Fruit fly (Drosophila melanogaster): Measurements from ENCODE around the gene Acer.
A peak's percentile ranks its signal among the peaks of the same experiment; 100 is the strongest.

Acer gene

dm6 chr2L:8534515-8535295 lies 13.0 kb downstream of the Acer start (continued):
- TF ChIP-seq ftz-f1 (GFP tag; optimal IDR thresholded peaks at IDR 0.05): peak; percentile 76
- TF ChIP-seq NK7.1 (GFP tag; optimal IDR thresholded peaks at IDR 0.05): peak; percentile 65
- TF ChIP-seq CG17829 (tag; optimal IDR thresholded peaks at IDR 0.05): peak; percentile 96
- TF ChIP-seq CG30020 (tag; optimal IDR thresholded peaks at IDR 0.05): peak; percentile 70
- TF ChIP-seq zf30C (GFP tag; optimal IDR thresholded peaks at IDR 0.05): no peak
- TF ChIP-seq pnt (GFP tag; optimal IDR thresholded peaks at IDR 0.05): peak; percentile 89
- TF ChIP-seq hb (GFP tag; IDR thresholded peaks at IDR 0.05; ENCODE audit: partially characterized antibody): no peak; the same call in 2 of the 3 replicates
- TF ChIP-seq Asciz (GFP tag; optimal IDR thresholded peaks at IDR 0.05): peak; percentile 98
- peak; percentile 94 for TF ChIP-seq CG34422 (GFP tag; IDR thresholded peaks at IDR 0.05)
- peak; percentile 57 for TF ChIP-seq CG9727 (GFP tag; optimal IDR thresholded peaks at IDR 0.05)
- TF ChIP-seq org-1 (GFP tag; optimal IDR thresholded peaks at IDR 0.05): peak; percentile 93
- TF ChIP-seq CG31365 (tag; optimal IDR thresholded peaks at IDR 0.05): peak; percentile 82
- peak; percentile 87 for TF ChIP-seq NC2β (GFP tag; optimal IDR thresholded peaks at IDR 0.05)
- peak; percentile 96 for TF ChIP-seq CG17328 (GFP tag; IDR thresholded peaks at IDR 0.05)
- TF ChIP-seq Atf6 (GFP tag; IDR thresholded peaks at IDR 0.05): peak; percentile 83
- TF ChIP-seq CG9609 (GFP tag; optimal IDR thresholded peaks at IDR 0.05): peak; percentile 72
- peak; percentile 83 for TF ChIP-seq CG12744 (GFP tag; optimal IDR thresholded peaks at IDR 0.05)
- TF ChIP-seq Bdp1 (GFP tag; optimal IDR thresholded peaks at IDR 0.05): peak; percentile 80
- TF ChIP-seq CG4328 (GFP tag; optimal IDR thresholded peaks at IDR 0.05): peak; percentile 90
- TF ChIP-seq CG8290 (GFP tag; optimal IDR thresholded peaks at IDR 0.05): peak; percentile 72
- TF ChIP-seq CG8290 (tag; optimal IDR thresholded peaks at IDR 0.05): peak; percentile 81 to 85
- TF ChIP-seq slp2 (GFP tag; optimal IDR thresholded peaks at IDR 0.05): peak; percentile 86
- TF ChIP-seq odd (GFP tag; optimal IDR thresholded peaks at IDR 0.05): peak; percentile 91
- TF ChIP-seq CG16779 (GFP tag; IDR thresholded peaks at IDR 0.05): peak; percentile 86
- peak; percentile 83 for TF ChIP-seq Nf-YC (tag; optimal IDR thresholded peaks at IDR 0.05)
- TF ChIP-seq CG1603 (tag; optimal IDR thresholded peaks at IDR 0.05): peak; percentile 94
- TF ChIP-seq shn (GFP tag; optimal IDR thresholded peaks at IDR 0.05): peak; percentile 66
- TF ChIP-seq CG10321 (GFP tag; IDR thresholded peaks at IDR 0.05): peak; percentile 73
- 0 out of 2 replicates have a peak, but pooled peaks have one; percentile 8 for TF ChIP-seq GATAe (GFP tag; conservative IDR thresholded peaks at IDR 0.05)
- peak; percentile 89; the same call in 2 of the 3 replicates for TF ChIP-seq CG2199 (GFP tag; IDR thresholded peaks at IDR 0.05)
- no peak for TF ChIP-seq D (optimal IDR thresholded peaks at IDR 0.05)
- TF ChIP-seq D (GFP tag; optimal IDR thresholded peaks at IDR 0.05): peak; percentile 96
- TF ChIP-seq CG15479 (GFP tag; optimal IDR thresholded peaks at IDR 0.05): no peak
- peak; percentile 84 for TF ChIP-seq CG3847 (GFP tag; IDR thresholded peaks at IDR 0.05)
- TF ChIP-seq B-H1 (GFP tag; IDR thresholded peaks at IDR 0.05): peak; percentile 92
- TF ChIP-seq Fer2 (tag; optimal IDR thresholded peaks at IDR 0.05): peak; percentile 87
- TF ChIP-seq CG17361 (GFP tag; IDR thresholded peaks at IDR 0.05): peak; percentile 79
- TF ChIP-seq CG9876 (GFP tag; optimal IDR thresholded peaks at IDR 0.05): peak; percentile 39
- TF ChIP-seq CG18764 (GFP tag; optimal IDR thresholded peaks at IDR 0.05): peak; percentile 90
- TF ChIP-seq eyg (GFP tag; optimal IDR thresholded peaks at IDR 0.05): peak; percentile 31
- peak; percentile 81 for TF ChIP-seq sob (GFP tag; IDR thresholded peaks at IDR 0.05)
- peak; percentile 97 for TF ChIP-seq CG2678 (tag; optimal IDR thresholded peaks at IDR 0.05)
- peak; percentile 65; the same call in 1 of the 3 replicates for TF ChIP-seq knrl (GFP tag; IDR thresholded peaks at IDR 0.05; ENCODE audit: partially characterized antibody)
- TF ChIP-seq CG11696 (GFP tag; IDR thresholded peaks at IDR 0.05): peak; percentile 75
- peak; percentile 98 for TF ChIP-seq Sox100B (GFP tag; optimal IDR thresholded peaks at IDR 0.05)
- TF ChIP-seq H2.0 (GFP tag; IDR thresholded peaks at IDR 0.05): peak; percentile 86
- peak; percentile 67 for TF ChIP-seq pb (GFP tag; optimal IDR thresholded peaks at IDR 0.05)
